Worm (Caenorhabditis elegans) whole organism, late embryonic: ENCODE measurements around the gene F20B6.4.

Experiments
- K02D7.2 ChIP-seq: sonication (generic microtip); optimal IDR thresholded peaks from 2 replicates; lab custom pipeline; 2017; ENCODE audit warnings: mild to moderate bottlenecking, missing genetic modification characterization, missing compliant biosample characterization
- dve-1 ChIP-seq: sonication (generic microtip); optimal IDR thresholded peaks from 2 replicates; lab custom pipeline; 2017; ENCODE audit warnings: antibody characterized with exemption, mild to moderate bottlenecking, missing genetic modification characterization, missing compliant biosample characterization
- unc-86 ChIP-seq: sonication (generic microtip); optimal IDR thresholded peaks from 2 replicates; lab custom pipeline; 2016; ENCODE audit warnings: missing genetic modification characterization, missing compliant biosample characterization

DNA sequence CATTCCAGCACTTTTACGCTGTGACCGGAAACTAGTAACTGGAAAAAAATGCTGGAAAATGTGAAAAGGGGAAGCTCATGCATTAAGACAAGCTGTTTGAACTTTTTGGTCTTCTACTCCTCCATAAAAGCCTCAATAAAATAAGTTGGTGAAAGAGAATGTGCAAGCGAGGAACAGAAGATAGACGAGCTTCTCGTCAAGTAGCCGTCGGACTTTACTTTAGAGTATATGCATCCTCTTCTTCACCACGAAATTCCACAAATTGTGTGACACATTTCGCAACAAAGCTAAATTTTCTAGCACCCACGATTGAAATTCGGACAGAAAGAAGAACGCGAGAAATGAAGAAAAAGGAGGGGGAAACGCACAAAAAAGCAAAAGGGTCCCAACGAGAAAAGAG lies 36.4 kb downstream of the F20B6.4 start:
- no peak for TF ChIP-seq unc-86 (tag; lab: Kevin White, UChicago)
- TF ChIP-seq dve-1 (tag; lab: Kevin White, UChicago), result no peak
- TF ChIP-seq K02D7.2 (tag; lab: Kevin White, UChicago), result no peak
